Worm (Caenorhabditis elegans): ENCODE data around the gene nstp-1.
A peak's percentile ranks its signal among the peaks of the same experiment; 100 is the strongest.

The nstp-1 gene

ce11 chrIV:8979062-8979612 is 5.5 kb upstream of the nstp-1 start (continued):
- no peak for TF ChIP-seq egl-44 (GFP tag; IDR thresholded peaks at IDR 0.05)
- no peak for TF ChIP-seq B0336.3 (GFP tag; IDR thresholded peaks at IDR 0.05)
- no peak for TF ChIP-seq cebp-1 (GFP tag; IDR thresholded peaks at IDR 0.05)
- no peak for TF ChIP-seq cebp-1 (tag; optimal IDR thresholded peaks at IDR 0.05)
- TF ChIP-seq mcd-1 (GFP tag; IDR thresholded peaks at IDR 0.05), result peak; percentile 26; the same call in 1 of the 2 replicates
- no peak for TF ChIP-seq F23B12.7 (tag; optimal IDR thresholded peaks at IDR 0.05; ENCODE audit: insufficient read depth)
- peak; percentile 64 for TF ChIP-seq nhr-27 (tag; optimal IDR thresholded peaks at IDR 0.05)
- TF ChIP-seq him-1 (tag; optimal IDR thresholded peaks at IDR 0.05), result no peak
- 0 out of 2 replicates have a peak, but pooled peaks have one; percentile 8 for TF ChIP-seq ekl-4 (GFP tag; IDR thresholded peaks at IDR 0.05)
- no peak for TF ChIP-seq madf-10 (tag; optimal IDR thresholded peaks at IDR 0.05)
- TF ChIP-seq egrh-3 (GFP tag; IDR thresholded peaks at IDR 0.05), result peak; percentile 68; the same call in 1 of the 2 replicates
- TF ChIP-seq ccch-3 (GFP tag; optimal IDR thresholded peaks at IDR 0.05), result no peak
- no peak for TF ChIP-seq F10E7.11 (tag; optimal IDR thresholded peaks at IDR 0.05)
- TF ChIP-seq ztf-28 (GFP tag; IDR thresholded peaks at IDR 0.05), result no peak
- no peak for TF ChIP-seq zim-3 (tag; optimal IDR thresholded peaks at IDR 0.05)
- no peak for TF ChIP-seq ceh-91 (GFP tag; IDR thresholded peaks at IDR 0.05)
- no peak for TF ChIP-seq ama-1 (optimal IDR thresholded peaks at IDR 0.05)
- no peak for TF ChIP-seq ama-1 (GFP tag; optimal IDR thresholded peaks at IDR 0.05)
- peak; percentile 85; the same call in 1 of the 2 replicates for TF ChIP-seq zfh-2 (GFP tag; conservative IDR thresholded peaks at IDR 0.05)

- no peak for TF ChIP-seq Y95B8A.8 (GFP tag; IDR thresholded peaks at IDR 0.05)
- peak; percentile 34 for TF ChIP-seq lin-40 (tag; optimal IDR thresholded peaks at IDR 0.05)
- TF ChIP-seq nhr-80 (tag; optimal IDR thresholded peaks at IDR 0.05), result peak; percentile 0
Observed at ce11 chrIV:8979695-8980094, 5.0 kb upstream of the nstp-1 start, which contains the start of gene col-119. Gene col-119, minus strand, starts transcription at chrIV:8979795.

- TF ChIP-seq nhr-120 (GFP tag; IDR thresholded peaks at IDR 0.05) (no peak), hlh-12 (tag; optimal IDR thresholded peaks at IDR 0.05) (no peak), C06A6.2 (GFP tag; conservative IDR thresholded peaks at IDR 0.05) (no peak), hmg-1.2 (GFP tag; IDR thresholded peaks at IDR 0.05) (peak; percentile 82), ceh-40 (GFP tag; IDR thresholded peaks at IDR 0.05) (no peak), F23B12.7 (tag; optimal IDR thresholded peaks at IDR 0.05; ENCODE audit: insufficient read depth) (no peak), B0019.2 (GFP tag; conservative IDR thresholded peaks at IDR 0.05) (no peak), aptf-3 (GFP tag; IDR thresholded peaks at IDR 0.05) (no peak), nhr-80 (tag; optimal IDR thresholded peaks at IDR 0.05) (peak; percentile 31), fkh-3 (tag; optimal IDR thresholded peaks at IDR 0.05) (no peak), ceh-27 (GFP tag; optimal IDR thresholded peaks at IDR 0.05) (no peak)
Observed at ce11 chrIV:8986761-8987316, 2.2 kb downstream of the nstp-1 start, which contains the start of gene bre-1. Gene bre-1, plus strand, starts transcription at chrIV:8987266.

DNA sequence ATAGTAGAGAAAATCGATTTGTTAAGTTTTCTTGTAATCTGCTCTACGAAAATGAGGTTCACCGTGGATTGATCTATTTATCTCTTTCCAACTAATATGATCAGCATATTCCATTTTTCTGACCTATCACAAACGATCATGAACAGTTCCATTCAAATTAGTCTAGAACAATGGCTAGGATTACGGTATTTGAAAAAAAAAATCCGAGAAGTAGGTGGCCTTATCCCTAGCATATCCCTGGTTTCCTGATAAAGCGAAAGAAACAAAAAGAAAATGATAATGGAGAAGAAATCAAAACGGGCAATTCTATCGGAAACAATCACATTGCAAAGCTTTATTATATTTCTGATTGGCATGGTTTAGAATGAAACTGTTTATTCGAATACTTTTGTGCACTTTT is 8.1 kb downstream of the nstp-1 start, which contains the start of gene mltn-12:
mltn-12 (plus strand) TSS at position 301 of the 400 bp plus-strand sequence.
- TF ChIP-seq Y53F4B.3 (GFP tag; IDR thresholded peaks at IDR 0.05) (no peak), rcor-1 (GFP tag; IDR thresholded peaks at IDR 0.05) (no peak)

- no peak for TF ChIP-seq let-607 (tag; optimal IDR thresholded peaks at IDR 0.05)
- TF ChIP-seq snpc-1.1 (tag; optimal IDR thresholded peaks at IDR 0.05; ENCODE audit: insufficient read depth), result peak; percentile 53
- no peak for TF ChIP-seq snpc-4 (GFP tag; optimal IDR thresholded peaks at IDR 0.05)
- peak in 2 of 4 experiments; percentile 4 to 63 for TF ChIP-seq snpc-4 (tag; optimal IDR thresholded peaks at IDR 0.05)
Observed at ce11 chrIV:8994487-8994886, 9.8 kb downstream of the nstp-1 start.

Data from whole organism, young adult.